Worm (Caenorhabditis elegans): ENCODE measurements around the gene T11F9.21.

The T11F9.21 gene

DNA sequence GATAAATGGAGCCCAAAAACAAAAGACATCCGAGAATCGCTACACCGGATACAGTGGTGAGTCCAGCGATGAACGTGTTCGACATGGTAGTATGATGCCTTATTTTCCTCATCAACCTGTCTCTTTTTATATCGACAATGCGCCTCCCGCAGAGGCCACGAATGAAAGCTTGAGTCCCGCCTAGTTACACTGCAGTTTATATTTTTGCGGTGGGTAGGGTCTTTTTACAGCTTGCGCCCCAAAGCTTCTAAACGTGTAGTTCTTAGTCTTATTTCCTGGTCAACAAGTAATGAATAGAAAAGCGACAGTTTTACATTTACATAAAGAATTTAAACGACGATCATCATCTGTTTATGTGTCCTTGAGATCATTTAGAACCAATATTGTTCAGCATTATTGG, 42.3 kb upstream of the T11F9.21 start, which contains the start of gene col-156 (continued):
- TF ChIP-seq dmd-4 (tag; optimal IDR thresholded peaks at IDR 0.05; ENCODE audit: borderline replicate concordance): no peak

DNA sequence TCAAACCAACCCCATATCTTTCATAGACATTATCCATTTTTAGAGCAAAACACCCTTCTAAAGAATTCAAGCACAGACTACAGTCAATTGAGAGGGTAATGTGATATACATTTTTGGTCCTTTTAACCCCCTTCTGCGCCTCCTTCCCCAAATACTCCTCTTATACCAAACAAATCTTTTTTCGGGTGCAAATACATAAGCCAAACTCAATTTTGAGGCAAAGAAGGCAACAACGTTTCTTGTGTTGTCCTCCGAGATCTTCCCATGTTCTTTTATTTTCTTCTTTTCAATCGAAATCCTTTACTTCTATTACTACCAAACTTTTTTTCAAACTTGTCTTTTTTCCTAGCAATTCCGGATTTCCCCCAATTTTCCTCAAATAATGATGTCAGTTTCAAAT, 37.6 kb upstream of the T11F9.21 start:
- no peak for TF ChIP-seq Y22D7AL.16 (tag; optimal IDR thresholded peaks at IDR 0.05)
- no peak for TF ChIP-seq unc-55 (GFP tag; optimal IDR thresholded peaks at IDR 0.05)
- TF ChIP-seq hlh-6 (tag; optimal IDR thresholded peaks at IDR 0.05): no peak
- TF ChIP-seq unc-42 (tag; optimal IDR thresholded peaks at IDR 0.05): peak; percentile 61
- no peak for TF ChIP-seq K02D7.2 (tag; optimal IDR thresholded peaks at IDR 0.05)
- TF ChIP-seq ceh-14 (tag; optimal IDR thresholded peaks at IDR 0.05): no peak
- TF ChIP-seq ceh-45 (GFP tag; IDR thresholded peaks at IDR 0.05): no peak
- TF ChIP-seq ceh-34 (tag; optimal IDR thresholded peaks at IDR 0.05): no peak

ce11 chrV:11459255-11459654, 33.3 kb upstream of the T11F9.21 start, which contains the start of gene T11F9.1:
T11F9.1 (plus strand) TSS chrV:11459555.
- no peak for TF ChIP-seq K02D7.2 (tag; optimal IDR thresholded peaks at IDR 0.05)
- no peak for TF ChIP-seq tbx-2 (tag; optimal IDR thresholded peaks at IDR 0.05)
- TF ChIP-seq ceh-2 (tag; optimal IDR thresholded peaks at IDR 0.05): no peak
- no peak for TF ChIP-seq T23F11.4 (GFP tag; optimal IDR thresholded peaks at IDR 0.05)
- no peak for TF ChIP-seq ceh-30 (tag; optimal IDR thresholded peaks at IDR 0.05)

- TF ChIP-seq elt-4 (tag; optimal IDR thresholded peaks at IDR 0.05) (peak; percentile 2), ceh-18 (tag; optimal IDR thresholded peaks at IDR 0.05) (no peak), K02D7.2 (tag; optimal IDR thresholded peaks at IDR 0.05) (no peak)
These were observed 29.5 kb upstream of the T11F9.21 start, which contains the start of gene zipt-16 for ce11 chrV:11462963-11463453. zipt-16 (plus strand) TSS chrV:11463013.

DNA sequence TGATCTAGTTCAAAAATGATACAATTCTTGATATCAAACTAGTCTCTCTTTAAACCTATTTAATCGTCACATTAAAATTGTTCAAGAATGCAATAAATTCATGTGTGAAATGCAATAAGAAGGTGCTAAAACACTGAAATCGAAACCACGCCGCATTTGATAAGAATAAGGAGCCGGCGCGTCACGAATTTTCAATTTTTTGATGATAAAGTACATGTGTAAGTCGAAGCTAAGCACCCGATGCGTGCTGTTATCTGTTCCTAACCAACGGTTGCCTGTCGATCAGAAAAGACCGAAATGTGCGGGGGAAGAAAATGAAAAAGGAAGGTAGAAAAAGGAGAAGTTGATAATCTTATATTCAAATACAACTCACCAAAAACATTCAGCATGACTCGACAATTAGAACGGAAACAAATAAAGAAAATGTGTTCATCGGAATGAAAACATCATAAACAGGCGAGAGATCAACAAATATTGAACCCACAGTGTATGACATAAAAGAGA, 22.3 kb upstream of the T11F9.21 start, which contains the start of gene aat-6:
Gene aat-6 (minus strand): TSS at position 454 of the 504 bp plus-strand sequence.
- TF ChIP-seq ttx-3 (tag; optimal IDR thresholded peaks at IDR 0.05) (no peak), K02D7.2 (tag; optimal IDR thresholded peaks at IDR 0.05) (no peak), ceh-34 (tag; optimal IDR thresholded peaks at IDR 0.05) (no peak), sox-2 (GFP tag; IDR thresholded peaks at IDR 0.05) (no peak), unc-42 (tag; optimal IDR thresholded peaks at IDR 0.05) (no peak), madf-2 (tag; optimal IDR thresholded peaks at IDR 0.05) (no peak), C08G9.2 (tag; optimal IDR thresholded peaks at IDR 0.05) (no peak), elt-4 (tag; optimal IDR thresholded peaks at IDR 0.05) (no peak), pat-9 (tag; optimal IDR thresholded peaks at IDR 0.05) (no peak), fkh-10 (GFP tag; optimal IDR thresholded peaks at IDR 0.05) (no peak), pha-2 (tag; optimal IDR thresholded peaks at IDR 0.05) (no peak), pros-1 (tag; optimal IDR thresholded peaks at IDR 0.05) (no peak)

DNA sequence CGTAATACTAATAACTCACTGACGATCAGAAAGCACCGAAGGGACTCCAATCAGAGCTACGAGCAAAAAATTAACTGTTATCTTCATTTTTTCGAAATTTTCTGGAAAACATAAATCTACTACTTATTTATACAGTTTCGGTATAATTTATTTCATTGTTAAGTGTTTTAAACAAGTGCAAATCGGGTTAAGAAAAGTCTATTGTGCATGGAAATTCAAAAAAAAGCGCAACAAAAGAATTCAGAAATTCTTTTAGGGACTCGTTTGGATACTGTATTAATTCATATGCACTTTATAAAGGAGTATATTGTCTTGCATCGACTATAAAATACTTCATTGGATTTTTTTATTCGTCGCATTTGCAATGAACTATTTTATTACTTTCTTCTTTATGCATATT, 20.3 kb upstream of the T11F9.21 start, which contains the start of the genes nas-20 and nas-21:
Gene nas-20 (minus strand): TSS at position 101 of the 400 bp plus-strand sequence.
Gene nas-21 (plus strand): TSS at position 356 of the 400 bp plus-strand sequence.
- TF ChIP-seq C08G9.2 (tag; optimal IDR thresholded peaks at IDR 0.05) (no peak), hlh-15 (tag; optimal IDR thresholded peaks at IDR 0.05) (no peak), hlh-8 (tag; optimal IDR thresholded peaks at IDR 0.05) (no peak), fax-1 (tag; optimal IDR thresholded peaks at IDR 0.05) (no peak), ztf-16 (tag; optimal IDR thresholded peaks at IDR 0.05) (no peak), T23F11.4 (GFP tag; optimal IDR thresholded peaks at IDR 0.05) (no peak), dve-1 (tag; optimal IDR thresholded peaks at IDR 0.05) (no peak), syd-9 (tag; optimal IDR thresholded peaks at IDR 0.05) (no peak), lin-11 (tag; optimal IDR thresholded peaks at IDR 0.05) (no peak), pat-9 (tag; optimal IDR thresholded peaks at IDR 0.05) (no peak), nfya-1 (tag; optimal IDR thresholded peaks at IDR 0.05) (no peak), ceh-34 (tag; optimal IDR thresholded peaks at IDR 0.05) (no peak), ets-4 (tag; optimal IDR thresholded peaks at IDR 0.05) (no peak), fkh-10 (GFP tag; optimal IDR thresholded peaks at IDR 0.05) (no peak), pqm-1 (tag; optimal IDR thresholded peaks at IDR 0.05) (no peak), sox-2 (GFP tag; IDR thresholded peaks at IDR 0.05) (no peak), ama-1 (optimal IDR thresholded peaks at IDR 0.05) (no peak), sox-4 (tag; optimal IDR thresholded peaks at IDR 0.05) (no peak)
